Worm (Caenorhabditis elegans) whole organism, L2 larva: ENCODE results near the gene sru-37.

ENCODE experiments used
- ceh-16 ChIP-seq: fragments of 150-350 bp; optimal IDR thresholded peaks from 2 replicates; lab custom pipeline; 2014; ENCODE audit warnings: missing biosample characterization, missing genetic modification characterization
- egl-27 ChIP-seq: sonication (generic microtip); optimal IDR thresholded peaks from 3 replicates; lab custom pipeline; 2017; ENCODE audit warnings: missing biosample characterization, missing genetic modification reagents, missing genetic modification characterization
- nhr-11 ChIP-seq: fragments of 150-350 bp; optimal IDR thresholded peaks from 2 replicates; lab custom pipeline; 2014; ENCODE audit warnings: missing biosample characterization, missing genetic modification characterization
- unc-62 ChIP-seq: fragments of 150-350 bp; optimal IDR thresholded peaks from 2 replicates; lab custom pipeline; 2014; ENCODE audit warnings: missing biosample characterization, missing genetic modification reagents, missing genetic modification characterization

DNA sequence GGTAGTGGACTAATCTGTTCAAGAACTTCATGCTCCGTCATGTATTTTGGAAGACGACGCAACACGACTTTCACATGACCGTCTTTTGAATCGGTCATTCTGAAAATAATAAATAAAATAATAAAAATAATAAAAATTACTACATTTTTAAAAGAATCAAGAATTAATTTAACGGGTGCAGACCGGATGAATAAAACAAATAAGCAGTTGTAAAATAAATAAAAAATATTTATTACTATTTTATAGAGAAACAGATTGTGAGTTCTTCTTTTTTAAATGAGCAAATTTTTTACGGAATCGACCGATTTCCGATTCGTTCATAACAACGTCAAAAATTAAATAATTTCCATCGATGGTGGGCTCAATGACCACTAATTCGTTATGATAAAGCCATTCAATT lies 27.6 kb upstream of the sru-37 start, which contains the start of gene smg-4:
- no peak for TF ChIP-seq nhr-11
- TF ChIP-seq unc-62 (GFP tag; lab: Kevin White, UChicago), result no peak
- TF ChIP-seq ceh-16 (tag; lab: Kevin White, UChicago), result no peak
- no peak for TF ChIP-seq egl-27 (tag; lab: Kevin White, UChicago)
